Worm (Caenorhabditis elegans) whole organism, L4 larva: ENCODE data around the gene srh-170.
A peak's percentile ranks its signal among the peaks of the same experiment; 100 is the strongest.

Experiments
- F10B5.3 ChIP-seq: sonication (generic microtip); optimal IDR thresholded peaks from 2 replicates; lab custom pipeline; 2016; ENCODE audit warnings: mild to moderate bottlenecking, missing genetic modification characterization, missing compliant biosample characterization
- Y105C5A.15 ChIP-seq: fragments of 200-800 bp; sonication (Bioruptor generic); IDR thresholded peaks from 2 replicates; pipeline ENCODE4 v1.3.6; 2022; ENCODE audit warnings: missing genetic modification characterization, missing compliant biosample characterization
- Y48G9A.11 ChIP-seq: fragments of 200-800 bp; sonication (Bioruptor generic); IDR thresholded peaks from 2 replicates; pipeline ENCODE4 v1.3.6; 2022; ENCODE audit warnings: missing genetic modification reagents, missing genetic modification characterization, missing compliant biosample characterization
- ceh-62 ChIP-seq: sonication (generic microtip); optimal IDR thresholded peaks from 2 replicates; lab custom pipeline; 2017; ENCODE audit warnings: missing biosample characterization, missing genetic modification characterization
- daf-12 ChIP-seq: fragments of 150-350 bp; optimal IDR thresholded peaks from 2 replicates; lab custom pipeline; 2014; ENCODE audit warnings: missing biosample characterization, missing genetic modification reagents, missing genetic modification characterization
- daf-16 ChIP-seq, 3 experiments: sonication (generic microtip); optimal IDR thresholded peaks; 2 replicates each; lab custom pipeline; 2016 to 2017; ENCODE audit warnings: missing genetic modification characterization in 3 of 3, missing genetic modification reagents in 3 of 3, mild to moderate bottlenecking in 2 of 3, missing compliant biosample characterization in 2 of 3, missing biosample characterization in 1 of 3, moderate library complexity in 1 of 3
- dpl-1 ChIP-seq: fragments of 150-350 bp; optimal IDR thresholded peaks from 2 replicates; lab custom pipeline; 2014; ENCODE audit warnings: missing biosample characterization, missing genetic modification reagents, missing genetic modification characterization
- egl-43 ChIP-seq: fragments of 200-800 bp; sonication (Bioruptor generic); IDR thresholded peaks from 2 replicates; pipeline ENCODE4 v1.3.6; 2022; ENCODE audit warnings: missing genetic modification reagents, missing genetic modification characterization, missing compliant biosample characterization
- hif-1 ChIP-seq, 2 experiments: sonication (generic microtip); optimal IDR thresholded peaks; 2 replicates each; lab custom pipeline; 2016 to 2017; ENCODE audit warnings: missing compliant biosample characterization in 2 of 2, missing genetic modification characterization in 2 of 2, missing genetic modification reagents in 2 of 2, missing genotype in 2 of 2, mild to moderate bottlenecking in 1 of 2
- lin-29 ChIP-seq: fragments of 200-800 bp; sonication (Bioruptor generic); IDR thresholded peaks from 2 replicates; pipeline ENCODE4 v1.3.6; 2022; ENCODE audit warnings: missing genetic modification reagents, missing genetic modification characterization, missing compliant biosample characterization
- lin-38 ChIP-seq: fragments of 200-800 bp; sonication (Bioruptor generic); IDR thresholded peaks from 2 replicates; pipeline ENCODE4 v1.3.6; 2022; ENCODE audit warnings: missing genetic modification reagents, missing genetic modification characterization, missing compliant biosample characterization
- lsy-2 ChIP-seq, 2 experiments: fragments of 150-350 bp in 1 of 2; sonication (generic microtip) in 1 of 2; optimal IDR thresholded peaks; 2 replicates each; lab custom pipeline; 2014 to 2017; ENCODE audit warnings: missing biosample characterization in 2 of 2, missing genetic modification characterization in 2 of 2
- mdl-1 ChIP-seq, 2 experiments: fragments of 150-350 bp in 1 of 2; sonication (generic microtip) in 1 of 2; optimal IDR thresholded peaks; 2 replicates each; lab custom pipeline; 2014 to 2017; ENCODE audit warnings: missing biosample characterization in 2 of 2, missing genetic modification characterization in 2 of 2
- mep-1 ChIP-seq: fragments of 150-350 bp; sonication (generic microtip); optimal IDR thresholded peaks from 3 replicates; lab custom pipeline; 2014; ENCODE audit warnings: missing biosample characterization, missing genetic modification characterization
- mes-2 ChIP-seq: sonication (generic microtip); optimal IDR thresholded peaks from 2 replicates; lab custom pipeline; 2016; ENCODE audit warnings: missing genotype, mild to moderate bottlenecking, missing genetic modification characterization, missing compliant biosample characterization; ENCODE audit not compliant: poor library complexity, severe bottlenecking
- mxl-3 ChIP-seq: fragments of 200-800 bp; sonication (Bioruptor generic); optimal IDR thresholded peaks from 2 replicates; lab custom pipeline; 2018; ENCODE audit warnings: mild to moderate bottlenecking, missing genetic modification characterization, missing compliant biosample characterization
- nhr-111 ChIP-seq: fragments of 200-800 bp; sonication (Bioruptor generic); optimal IDR thresholded peaks from 2 replicates; lab custom pipeline; 2018; ENCODE audit warnings: mild to moderate bottlenecking, missing genetic modification characterization, missing compliant biosample characterization
- nhr-48 ChIP-seq: sonication (generic microtip); optimal IDR thresholded peaks from 2 replicates; lab custom pipeline; 2016; ENCODE audit warnings: mild to moderate bottlenecking, missing genetic modification characterization, missing compliant biosample characterization
- nhr-6 ChIP-seq: fragments of 150-350 bp; optimal IDR thresholded peaks from 2 replicates; lab custom pipeline; 2014; ENCODE audit warnings: missing biosample characterization, missing genetic modification characterization
- nhr-77 ChIP-seq: fragments of 150-350 bp; optimal IDR thresholded peaks from 2 replicates; lab custom pipeline; 2014; ENCODE audit warnings: missing biosample characterization, missing genetic modification characterization
- rbr-2 ChIP-seq: sonication (generic microtip); optimal IDR thresholded peaks from 2 replicates; lab custom pipeline; 2016; ENCODE audit warnings: missing genotype, missing genetic modification characterization, missing compliant biosample characterization
- saeg-2 ChIP-seq: fragments of 200-800 bp; sonication (Bioruptor generic); IDR thresholded peaks from 2 replicates; pipeline ENCODE4 v1.3.6; 2022; ENCODE audit warnings: missing genetic modification reagents, missing genetic modification characterization, missing compliant biosample characterization
- skn-1 ChIP-seq: fragments of 150-350 bp; optimal IDR thresholded peaks from 2 replicates; lab custom pipeline; 2014; ENCODE audit warnings: missing biosample characterization, missing genetic modification characterization
- snpc-4 ChIP-seq: fragments of 150-350 bp; optimal IDR thresholded peaks from 2 replicates; lab custom pipeline; 2014; ENCODE audit warnings: missing biosample characterization, missing genetic modification characterization
- unc-130 ChIP-seq: sonication (generic microtip); optimal IDR thresholded peaks from 2 replicates; lab custom pipeline; 2016; ENCODE audit warnings: missing genetic modification reagents, missing genetic modification characterization, missing compliant biosample characterization
- unc-39 ChIP-seq: sonication (generic microtip); optimal IDR thresholded peaks from 2 replicates; lab custom pipeline; 2017; ENCODE audit warnings: missing biosample characterization, missing genetic modification characterization
- unc-62 ChIP-seq, 3 experiments: fragments of 150-350 bp in 1 of 3; sonication (generic microtip); optimal IDR thresholded peaks in 2 of 3; peaks in 1 of 3; 1 replicate in 1 of 3; 2 replicates in 2 of 3; lab custom pipeline; 2014 to 2017; ENCODE audit warnings: missing biosample characterization in 3 of 3, missing genetic modification characterization in 3 of 3, missing genetic modification reagents in 3 of 3, missing genotype in 1 of 3
- ztf-11 ChIP-seq: fragments of 150-350 bp; optimal IDR thresholded peaks from 2 replicates; lab custom pipeline; 2014; ENCODE audit warnings: missing biosample characterization, missing genetic modification characterization

srh-170 gene

DNA sequence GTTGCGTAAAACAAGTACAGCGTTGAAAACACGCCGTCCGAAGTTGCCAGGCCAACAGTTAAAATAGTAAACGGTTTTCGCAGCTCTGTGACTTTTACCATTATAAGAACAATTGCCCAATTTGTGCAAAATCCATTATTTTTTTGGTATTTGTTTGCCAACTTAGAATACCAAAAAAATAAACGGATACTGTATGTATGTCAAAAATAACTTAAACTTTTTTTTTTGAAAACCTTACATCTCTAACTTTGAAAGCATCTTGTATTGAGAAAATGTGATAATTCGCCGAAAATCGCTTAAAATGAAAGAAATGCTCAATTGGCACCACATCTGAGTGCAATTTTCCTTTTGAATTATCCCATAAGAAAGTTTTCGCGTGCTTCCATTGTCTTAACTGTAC, 10.1 kb upstream of the srh-170 start, which contains the start of gene fbxa-199:
Gene fbxa-199, minus strand, starts transcription at position 101 of the 400 bp plus-strand sequence.
- TF ChIP-seq F10B5.3 (tag; lab: Kevin White, UChicago), result no peak
- no peak for TF ChIP-seq snpc-4 (tag; lab: Kevin White, UChicago)
- no peak for TF ChIP-seq lsy-2 (tag; optimal IDR thresholded peaks at IDR 0.05; lab: Kevin White, UChicago)

DNA sequence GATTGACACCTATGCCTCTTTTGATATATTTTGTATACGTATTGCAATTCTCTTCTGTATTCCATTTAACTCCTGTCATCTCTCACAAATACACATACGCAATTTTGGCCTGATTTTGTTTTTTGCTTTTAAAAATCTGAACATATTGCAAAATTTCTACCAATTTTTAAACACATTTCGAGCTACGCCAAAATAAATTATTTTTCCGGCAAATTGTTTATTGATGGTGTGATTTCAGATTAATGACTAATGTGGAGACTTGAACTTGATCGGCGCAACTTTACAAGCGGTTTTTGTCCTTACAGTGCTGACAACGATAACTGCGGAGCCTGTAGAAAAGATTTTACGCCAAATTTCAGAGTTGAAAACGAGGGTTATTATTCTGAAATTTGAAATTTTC, 8.5 kb upstream of the srh-170 start:
- no peak for TF ChIP-seq nhr-48 (tag; lab: Kevin White, UChicago)
- TF ChIP-seq daf-12 (tag; lab: Kevin White, UChicago), result no peak
- no peak for TF ChIP-seq nhr-77 (tag; lab: Kevin White, UChicago)
- TF ChIP-seq Y105C5A.15 (GFP tag; lab: Robert Waterston, UW), result no peak
- TF ChIP-seq unc-39 (tag; lab: Kevin White, UChicago), result no peak
- TF ChIP-seq mdl-1 (tag; optimal IDR thresholded peaks at IDR 0.05; lab: Kevin White, UChicago), result no peak
- TF ChIP-seq mep-1 (tag; lab: Kevin White, UChicago), result no peak
- no peak for TF ChIP-seq ceh-62 (tag; lab: Kevin White, UChicago)
- TF ChIP-seq saeg-2, result no peak
- no peak for TF ChIP-seq unc-62 (GFP tag; optimal IDR thresholded peaks at IDR 0.05 in 1 of 2; lab: Kevin White, UChicago)
- no peak for TF ChIP-seq unc-62 (tag; optimal IDR thresholded peaks at IDR 0.05; lab: Kevin White, UChicago)
- no peak for TF ChIP-seq mxl-3 (GFP tag; lab: Kevin White, UChicago)
- no peak for TF ChIP-seq skn-1 (tag; lab: Kevin White, UChicago)
- no peak for TF ChIP-seq daf-16 (GFP tag; optimal IDR thresholded peaks at IDR 0.05; lab: Kevin White, UChicago)
- TF ChIP-seq daf-16 (tag; optimal IDR thresholded peaks at IDR 0.05; lab: Kevin White, UChicago), result no peak
- no peak for TF ChIP-seq nhr-6
- TF ChIP-seq, all 104 proteins: peak for 0

DNA sequence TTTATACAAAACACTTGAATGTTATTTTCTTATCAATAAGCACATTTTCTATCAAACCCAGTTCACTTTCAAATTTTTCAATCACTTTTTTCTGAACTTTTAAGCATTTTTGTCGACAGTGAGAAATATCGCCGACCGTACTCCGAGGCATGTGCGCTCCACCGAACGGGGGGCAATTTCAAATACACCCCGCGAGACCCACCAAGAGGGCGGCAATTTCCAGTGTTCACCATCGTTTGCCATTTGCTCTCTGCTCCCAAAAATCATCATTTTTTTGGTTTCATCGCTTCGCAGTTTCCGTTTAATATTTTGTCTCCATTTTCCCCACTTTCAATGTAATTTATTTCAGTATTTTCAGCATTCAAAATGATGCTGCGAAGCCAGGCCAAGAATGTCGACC, 6.7 kb upstream of the srh-170 start, which contains the start of gene cyb-3:
Gene cyb-3, plus strand, starts transcription at position 350 of the 400 bp plus-strand sequence.
- TF ChIP-seq hif-1 (tag; optimal IDR thresholded peaks at IDR 0.05; lab: Kevin White, UChicago), result no peak
- TF ChIP-seq unc-130 (GFP tag; lab: Kevin White, UChicago), result peak; percentile 30
- no peak for TF ChIP-seq ztf-11 (tag; lab: Kevin White, UChicago)
- 0 out of 2 replicates have a peak, but pooled peaks have one; percentile 32 for TF ChIP-seq Y48G9A.11 (GFP tag; lab: Robert Waterston, UW)
- peak; percentile 90 for TF ChIP-seq lin-38
- TF ChIP-seq, all 104 proteins: peak for 3

DNA sequence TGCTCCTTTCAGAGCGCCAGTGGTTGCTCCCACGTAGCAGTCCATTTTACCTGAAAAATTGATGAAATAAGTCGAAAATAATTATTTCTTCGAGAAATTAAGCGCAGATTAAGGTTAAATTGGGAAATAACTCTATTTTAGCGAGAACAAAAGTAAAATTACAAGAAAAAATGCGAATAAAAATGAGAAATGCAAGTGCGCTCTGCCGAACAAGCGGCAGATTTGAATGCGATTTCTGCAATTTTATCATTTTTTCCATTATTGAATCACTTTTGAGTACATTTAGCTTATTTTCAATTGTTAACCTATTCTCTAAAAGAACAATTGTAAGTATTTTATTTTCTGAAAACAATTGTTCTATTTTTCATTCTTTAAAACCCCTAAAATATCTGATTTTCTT, 6.2 kb upstream of the srh-170 start, which contains the start of gene T06E6.1:
Gene T06E6.1, minus strand, starts transcription at position 56 of the 400 bp plus-strand sequence.
- TF ChIP-seq nhr-6 (peak; percentile 71), dpl-1 (GFP tag; lab: Kevin White, UChicago) (peak; percentile 66), lin-38 (peak; percentile 54), mes-2 (tag; lab: Kevin White, UChicago) (no peak)
- TF ChIP-seq, all 104 proteins: peak for 3

ce11 chrV:15392064-15392463, 3.4 kb upstream of the srh-170 start:
- TF ChIP-seq lin-38, result peak; percentile 53
- TF ChIP-seq daf-12 (tag; lab: Kevin White, UChicago), result no peak

ce11 chrV:15384733-15385132, 3.9 kb downstream of the srh-170 start, which contains the start of gene str-102:
Gene str-102, plus strand, starts transcription at chrV:15385033.
- TF ChIP-seq daf-16 (GFP tag; optimal IDR thresholded peaks at IDR 0.05; lab: Kevin White, UChicago) (no peak), daf-16 (tag; optimal IDR thresholded peaks at IDR 0.05; lab: Kevin White, UChicago) (no peak), nhr-111 (GFP tag; lab: Kevin White, UChicago) (no peak), rbr-2 (tag; lab: Kevin White, UChicago) (no peak), egl-43 (GFP tag; lab: Robert Waterston, UW) (no peak), lin-29 (GFP tag; lab: Robert Waterston, UW) (no peak), nhr-77 (tag; lab: Kevin White, UChicago) (no peak)
